Worm (Caenorhabditis elegans): Measurements from ENCODE around the gene rbm-17.

The rbm-17 gene

ce11 chrIV:11601721-11602405 is 36.3 kb upstream of the rbm-17 start (continued):
- no peak for TF ChIP-seq pax-3 (tag; optimal IDR thresholded peaks at IDR 0.05)
- peak; percentile 50 for TF ChIP-seq jun-1 (tag; optimal IDR thresholded peaks at IDR 0.05)
- peak; percentile 73 for TF ChIP-seq nhr-20 (tag; optimal IDR thresholded peaks at IDR 0.05)
- TF ChIP-seq ceh-82 (tag; optimal IDR thresholded peaks at IDR 0.05) = peak; percentile 24 to 86 (median 63)
- peak; percentile 72 for TF ChIP-seq C04F5.9 (tag; optimal IDR thresholded peaks at IDR 0.05)
- TF ChIP-seq fkh-10 (GFP tag; optimal IDR thresholded peaks at IDR 0.05) = no peak
- TF ChIP-seq sptf-1 (tag; optimal IDR thresholded peaks at IDR 0.05) = no peak
- no peak for TF ChIP-seq lir-3 (tag; optimal IDR thresholded peaks at IDR 0.05; ENCODE audit: poor library complexity)
- peak; percentile 6 for TF ChIP-seq mef-2 (tag; optimal IDR thresholded peaks at IDR 0.05)
- peak; percentile 72 for TF ChIP-seq tbx-2 (tag; optimal IDR thresholded peaks at IDR 0.05)
- TF ChIP-seq nhr-19 (GFP tag; conservative IDR thresholded peaks at IDR 0.05) = peak; percentile 72
- TF ChIP-seq blmp-1 (tag; optimal IDR thresholded peaks at IDR 0.05) = peak; percentile 68
- no peak for TF ChIP-seq ceh-88 (GFP tag; IDR thresholded peaks at IDR 0.05)
- peak; percentile 81 for TF ChIP-seq nhr-47 (tag; optimal IDR thresholded peaks at IDR 0.05)
- TF ChIP-seq Y116A8C.19 (tag; optimal IDR thresholded peaks at IDR 0.05; ENCODE audit: borderline replicate concordance) = no peak
- TF ChIP-seq efl-3 (GFP tag; optimal IDR thresholded peaks at IDR 0.05) = no peak
- peak; percentile 28 for TF ChIP-seq lin-15B (tag; optimal IDR thresholded peaks at IDR 0.05)
- TF ChIP-seq lin-13 (GFP tag; optimal IDR thresholded peaks at IDR 0.05) = peak; percentile 60
- peak; percentile 25 for TF ChIP-seq zag-1 (tag; optimal IDR thresholded peaks at IDR 0.05)
- TF ChIP-seq nhr-11 (tag; optimal IDR thresholded peaks at IDR 0.05) = no peak
- TF ChIP-seq pag-3 (tag; optimal IDR thresholded peaks at IDR 0.05; ENCODE audit: borderline replicate concordance, insufficient read depth) = no peak
- TF ChIP-seq rnt-1 (tag; optimal IDR thresholded peaks at IDR 0.05) = peak; percentile 80
- peak; percentile 56 for TF ChIP-seq unc-130 (tag; optimal IDR thresholded peaks at IDR 0.05)
- TF ChIP-seq C16A3.4 (tag; optimal IDR thresholded peaks at IDR 0.05) = peak; percentile 81
- TF ChIP-seq dpl-1 (GFP tag; optimal IDR thresholded peaks at IDR 0.05) = peak; percentile 57 to 72 (median 66)
- peak; percentile 3 for TF ChIP-seq aly-2 (tag; optimal IDR thresholded peaks at IDR 0.05)
- TF ChIP-seq egl-27 (tag; optimal IDR thresholded peaks at IDR 0.05) = no peak
- TF ChIP-seq nhr-237 (tag; optimal IDR thresholded peaks at IDR 0.05) = peak; percentile 12
- TF ChIP-seq grh-1 (GFP tag; IDR thresholded peaks at IDR 0.05) = peak; percentile 48
- no peak for TF ChIP-seq unc-30 (tag; optimal IDR thresholded peaks at IDR 0.05)
- TF ChIP-seq lin-14 (GFP tag; optimal IDR thresholded peaks at IDR 0.05) = peak; percentile 72
- no peak for TF ChIP-seq ceh-8 (GFP tag; optimal IDR thresholded peaks at IDR 0.05)
- TF ChIP-seq irx-1 (tag; optimal IDR thresholded peaks at IDR 0.05) = peak; percentile 57
- TF ChIP-seq egl-13 (tag; optimal IDR thresholded peaks at IDR 0.05) = peak; percentile 11
- no peak for TF ChIP-seq fkh-4 (tag; optimal IDR thresholded peaks at IDR 0.05; ENCODE audit: borderline replicate concordance)
- peak; percentile 82 for TF ChIP-seq snu-23 (GFP tag; optimal IDR thresholded peaks at IDR 0.05)
- peak; percentile 28 for TF ChIP-seq hpl-2 (GFP tag; optimal IDR thresholded peaks at IDR 0.05)
- TF ChIP-seq sup-37 (GFP tag; optimal IDR thresholded peaks at IDR 0.05) = no peak
- no peak for TF ChIP-seq ceh-90 (tag; optimal IDR thresholded peaks at IDR 0.05)
- peak in 1 of 6 experiments; percentile 52 for TF ChIP-seq elt-3 (tag; optimal IDR thresholded peaks at IDR 0.05)
- no peak for TF ChIP-seq hlh-17 (GFP tag; optimal IDR thresholded peaks at IDR 0.05; ENCODE audit: borderline replicate concordance)
- peak; percentile 63 for TF ChIP-seq mep-1 (tag; optimal IDR thresholded peaks at IDR 0.05)
- peak in 1 of 2 experiments; percentile 60 for TF ChIP-seq mdl-1 (tag; optimal IDR thresholded peaks at IDR 0.05)
- no peak for TF ChIP-seq elt-2 (tag; optimal IDR thresholded peaks at IDR 0.05)
- no peak for TF ChIP-seq nhr-76 (tag; optimal IDR thresholded peaks at IDR 0.05)
- no peak for TF ChIP-seq ets-5 (GFP tag; IDR thresholded peaks at IDR 0.05)
- no peak for TF ChIP-seq ceh-63 (GFP tag; optimal IDR thresholded peaks at IDR 0.05)
- TF ChIP-seq xbp-1 (tag; optimal IDR thresholded peaks at IDR 0.05) = peak; percentile 67
- peak; percentile 76 to 84 for TF ChIP-seq efl-1 (optimal IDR thresholded peaks at IDR 0.05)
- TF ChIP-seq efl-1 (GFP tag; optimal IDR thresholded peaks at IDR 0.05 in 1 of 2) = peak; percentile 71 to 97
- no peak for TF ChIP-seq ztf-4 (tag; optimal IDR thresholded peaks at IDR 0.05)
